Worm (Caenorhabditis elegans) whole organism, L2 larva: ENCODE measurements around the gene T10B9.9.

Source experiments
- C34F6.9 ChIP-seq: fragments of 150-350 bp; optimal IDR thresholded peaks from 2 replicates; lab custom pipeline; 2014; ENCODE audit warnings: missing biosample characterization, missing genetic modification characterization
- F13H6.1 ChIP-seq: sonication (generic microtip); optimal IDR thresholded peaks from 2 replicates; lab custom pipeline; 2016; ENCODE audit warnings: missing genetic modification characterization, missing compliant biosample characterization
- R02D3.7 ChIP-seq: fragments of 150-350 bp; optimal IDR thresholded peaks from 2 replicates; lab custom pipeline; 2014; ENCODE audit warnings: missing biosample characterization, missing genetic modification characterization
- Y55F3AM.14 ChIP-seq: fragments of 200-800 bp; sonication (Bioruptor generic); optimal IDR thresholded peaks from 2 replicates; lab custom pipeline; 2018; ENCODE audit warnings: mild to moderate bottlenecking, missing genetic modification characterization, missing compliant biosample characterization
- ZK546.5 ChIP-seq: sonication (generic microtip); optimal IDR thresholded peaks from 2 replicates; lab custom pipeline; 2017; ENCODE audit warnings: missing biosample characterization, missing genetic modification characterization
- alr-1 ChIP-seq: fragments of 150-350 bp; optimal IDR thresholded peaks from 2 replicates; lab custom pipeline; 2014; ENCODE audit warnings: missing biosample characterization, missing genetic modification characterization
- aly-2 ChIP-seq: fragments of 150-350 bp; optimal IDR thresholded peaks from 2 replicates; lab custom pipeline; 2014; ENCODE audit warnings: missing biosample characterization, missing genetic modification characterization
- ama-1 ChIP-seq: fragments of 150-350 bp; optimal IDR thresholded peaks from 2 replicates; lab custom pipeline; 2018; ENCODE audit warnings: inconsistent platforms
- blmp-1 ChIP-seq: sonication (generic microtip); optimal IDR thresholded peaks from 2 replicates; lab custom pipeline; 2017; ENCODE audit warnings: missing genetic modification characterization, mild to moderate bottlenecking, missing compliant biosample characterization, antibody characterized with exemption, moderate library complexity; ENCODE audit not compliant: insufficient read depth
- ceh-16 ChIP-seq: fragments of 150-350 bp; optimal IDR thresholded peaks from 2 replicates; lab custom pipeline; 2014; ENCODE audit warnings: missing biosample characterization, missing genetic modification characterization
- ceh-82 ChIP-seq: fragments of 150-350 bp; optimal IDR thresholded peaks from 2 replicates; lab custom pipeline; 2014; ENCODE audit warnings: missing biosample characterization, missing genetic modification characterization
- crh-2 ChIP-seq: sonication (generic microtip); optimal IDR thresholded peaks from 2 replicates; lab custom pipeline; 2017; ENCODE audit warnings: missing biosample characterization, missing genetic modification characterization
- dmd-4 ChIP-seq: sonication (generic microtip); optimal IDR thresholded peaks from 2 replicates; lab custom pipeline; 2017; ENCODE audit warnings: missing biosample characterization, missing genetic modification characterization
- egl-27 ChIP-seq: sonication (generic microtip); optimal IDR thresholded peaks from 3 replicates; lab custom pipeline; 2017; ENCODE audit warnings: missing biosample characterization, missing genetic modification reagents, missing genetic modification characterization
- elt-1 ChIP-seq: fragments of 150-350 bp; optimal IDR thresholded peaks from 2 replicates; lab custom pipeline; 2014; ENCODE audit warnings: missing biosample characterization, missing genetic modification characterization
- elt-3 ChIP-seq: sonication (generic microtip); optimal IDR thresholded peaks from 2 replicates; lab custom pipeline; 2017; ENCODE audit warnings: missing biosample characterization, missing genetic modification characterization
- fos-1 ChIP-seq: fragments of 150-350 bp; optimal IDR thresholded peaks from 2 replicates; lab custom pipeline; 2014; ENCODE audit warnings: missing biosample characterization, missing genetic modification characterization
- gmeb-1 ChIP-seq: fragments of 150-350 bp; optimal IDR thresholded peaks from 2 replicates; lab custom pipeline; 2014; ENCODE audit warnings: missing biosample characterization, missing genetic modification characterization
- lin-11 ChIP-seq: fragments of 150-350 bp; sonication (generic microtip); optimal IDR thresholded peaks from 2 replicates; lab custom pipeline; 2014; ENCODE audit warnings: missing biosample characterization, missing genetic modification characterization, inconsistent platforms, mixed read lengths
- lin-13 ChIP-seq: fragments of 150-350 bp; optimal IDR thresholded peaks from 2 replicates; lab custom pipeline; 2014; ENCODE audit warnings: missing biosample characterization, missing genetic modification reagents, missing genetic modification characterization
- lin-39 ChIP-seq: fragments of 150-350 bp; optimal IDR thresholded peaks from 2 replicates; lab custom pipeline; 2014; ENCODE audit warnings: missing biosample characterization, missing genetic modification reagents, missing genetic modification characterization
- lsy-2 ChIP-seq, 2 experiments: fragments of 150-350 bp in 1 of 2; sonication (generic microtip) in 1 of 2; optimal IDR thresholded peaks; 2 replicates each; lab custom pipeline; 2014 to 2017; ENCODE audit warnings: missing biosample characterization in 2 of 2, missing genetic modification characterization in 2 of 2
- mab-5 ChIP-seq: fragments of 150-350 bp; optimal IDR thresholded peaks from 2 replicates; lab custom pipeline; 2014; ENCODE audit warnings: missing biosample characterization, missing genetic modification characterization
- mbf-1 ChIP-seq: sonication (generic microtip); optimal IDR thresholded peaks from 2 replicates; lab custom pipeline; 2017; ENCODE audit warnings: missing biosample characterization, missing genetic modification characterization
- mdl-1 ChIP-seq, 2 experiments: fragments of 150-350 bp in 1 of 2; sonication (generic microtip) in 1 of 2; optimal IDR thresholded peaks; 2 replicates each; lab custom pipeline; 2017; ENCODE audit warnings: missing biosample characterization in 2 of 2, missing genetic modification characterization in 2 of 2
- nhr-10 ChIP-seq: sonication (generic microtip); optimal IDR thresholded peaks from 2 replicates; lab custom pipeline; 2017; ENCODE audit warnings: missing biosample characterization, missing genetic modification characterization
- nhr-11 ChIP-seq: fragments of 150-350 bp; optimal IDR thresholded peaks from 2 replicates; lab custom pipeline; 2014; ENCODE audit warnings: missing biosample characterization, missing genetic modification characterization
- nhr-12 ChIP-seq: fragments of 150-350 bp; optimal IDR thresholded peaks from 2 replicates; lab custom pipeline; 2014; ENCODE audit warnings: missing biosample characterization, missing genetic modification characterization
- nhr-129 ChIP-seq: fragments of 150-350 bp; optimal IDR thresholded peaks from 2 replicates; lab custom pipeline; 2014; ENCODE audit warnings: missing biosample characterization, missing genetic modification characterization
- nhr-21 ChIP-seq: fragments of 150-350 bp; optimal IDR thresholded peaks from 2 replicates; lab custom pipeline; 2014; ENCODE audit warnings: missing biosample characterization, missing genetic modification characterization
- nhr-23 ChIP-seq: fragments of 150-350 bp; optimal IDR thresholded peaks from 2 replicates; lab custom pipeline; 2014; ENCODE audit warnings: missing biosample characterization, missing genetic modification reagents, missing genetic modification characterization
- nhr-237 ChIP-seq: fragments of 150-350 bp; optimal IDR thresholded peaks from 2 replicates; lab custom pipeline; 2014; ENCODE audit warnings: missing biosample characterization, missing genetic modification characterization
- nhr-25 ChIP-seq: fragments of 150-350 bp; sonication (generic microtip); optimal IDR thresholded peaks from 3 replicates; lab custom pipeline; 2014; ENCODE audit warnings: missing biosample characterization, missing genetic modification characterization
- nhr-6 ChIP-seq: fragments of 150-350 bp; optimal IDR thresholded peaks from 2 replicates; lab custom pipeline; 2014; ENCODE audit warnings: missing biosample characterization, missing genetic modification characterization
- nhr-77 ChIP-seq: fragments of 150-350 bp; optimal IDR thresholded peaks from 2 replicates; lab custom pipeline; 2014; ENCODE audit warnings: missing biosample characterization, missing genetic modification characterization
- peb-1 ChIP-seq: fragments of 150-350 bp; optimal IDR thresholded peaks from 2 replicates; lab custom pipeline; 2014; ENCODE audit warnings: missing biosample characterization, missing genetic modification characterization
- sem-4 ChIP-seq: fragments of 150-350 bp; optimal IDR thresholded peaks from 2 replicates; lab custom pipeline; 2014; ENCODE audit warnings: missing biosample characterization, missing genetic modification reagents, missing genetic modification characterization
- skn-1 ChIP-seq: sonication (generic microtip); optimal IDR thresholded peaks from 2 replicates; lab custom pipeline; 2017; ENCODE audit warnings: missing biosample characterization, missing genetic modification characterization
- sma-3 ChIP-seq: sonication (generic microtip); optimal IDR thresholded peaks from 2 replicates; lab custom pipeline; 2016; ENCODE audit warnings: missing genetic modification reagents, missing genetic modification characterization, missing compliant biosample characterization
- sma-9 ChIP-seq, 2 experiments: fragments of 150-350 bp in 1 of 2; sonication (generic microtip) in 1 of 2; optimal IDR thresholded peaks; 2 replicates each; lab custom pipeline; 2014 to 2016; ENCODE audit warnings: missing genetic modification characterization in 2 of 2, mild to moderate bottlenecking in 1 of 2, missing biosample characterization in 1 of 2, missing compliant biosample characterization in 1 of 2, missing genetic modification reagents in 1 of 2, moderate library complexity in 1 of 2
- snpc-4 ChIP-seq: fragments of 150-350 bp; optimal IDR thresholded peaks from 2 replicates; lab custom pipeline; 2014; ENCODE audit warnings: missing biosample characterization, missing genetic modification characterization
- unc-39 ChIP-seq: fragments of 150-350 bp; optimal IDR thresholded peaks from 2 replicates; lab custom pipeline; 2014; ENCODE audit warnings: missing biosample characterization, missing genetic modification characterization
- unc-55 ChIP-seq: fragments of 150-350 bp; sonication (generic microtip); optimal IDR thresholded peaks from 3 replicates; lab custom pipeline; 2014; ENCODE audit warnings: missing biosample characterization, missing genetic modification reagents, missing genetic modification characterization
- unc-62 ChIP-seq: fragments of 150-350 bp; optimal IDR thresholded peaks from 2 replicates; lab custom pipeline; 2014; ENCODE audit warnings: missing biosample characterization, missing genetic modification reagents, missing genetic modification characterization
- zag-1 ChIP-seq: fragments of 150-350 bp; optimal IDR thresholded peaks from 2 replicates; lab custom pipeline; 2014; ENCODE audit warnings: missing biosample characterization, missing genetic modification characterization
- ztf-1 ChIP-seq: fragments of 200-800 bp; sonication (Bioruptor generic); conservative IDR thresholded peaks from 2 replicates; pipeline ENCODE4 v1.3.6; 2022; ENCODE audit warnings: missing genetic modification characterization, missing compliant biosample characterization
- ztf-11 ChIP-seq: sonication (generic microtip); optimal IDR thresholded peaks from 2 replicates; lab custom pipeline; 2017; ENCODE audit warnings: missing biosample characterization, missing genetic modification characterization
- ztf-4 ChIP-seq: fragments of 150-350 bp; optimal IDR thresholded peaks from 2 replicates; lab custom pipeline; 2014; ENCODE audit warnings: missing biosample characterization, missing genetic modification characterization

The T10B9.9 gene

ce11 chrII:9746069-9746468 is 29.6 kb downstream of the T10B9.9 start, which contains the start of the genes Y53C12B.1 and nos-3:
Gene Y53C12B.1, minus strand, starts transcription at chrII:9746078.
Gene nos-3, plus strand, starts transcription at chrII:9746316.
- TF ChIP-seq sem-4 (tag; lab: Kevin White, UChicago) = peak; percentile 50
- no peak for TF ChIP-seq ama-1
- no peak for TF ChIP-seq unc-39 (tag; lab: Kevin White, UChicago)
- TF ChIP-seq mdl-1 (tag; optimal IDR thresholded peaks at IDR 0.05; lab: Kevin White, UChicago) = no peak
- TF ChIP-seq alr-1 (tag; lab: Kevin White, UChicago) = no peak
- TF ChIP-seq ztf-1 (GFP tag; lab: Robert Waterston, UW) = no peak
- peak; percentile 88 for TF ChIP-seq nhr-129 (tag; lab: Kevin White, UChicago)
- TF ChIP-seq nhr-77 = no peak
- peak; percentile 98 for TF ChIP-seq unc-55 (GFP tag; lab: Kevin White, UChicago)
- no peak for TF ChIP-seq unc-62 (GFP tag; lab: Kevin White, UChicago)
- TF ChIP-seq ztf-4 (tag; lab: Kevin White, UChicago) = no peak
- peak; percentile 92 for TF ChIP-seq crh-2 (tag; lab: Kevin White, UChicago)
- TF ChIP-seq elt-1 (tag; lab: Kevin White, UChicago) = no peak
- peak; percentile 83 for TF ChIP-seq R02D3.7 (tag; lab: Kevin White, UChicago)
- TF ChIP-seq nhr-6 (tag; lab: Kevin White, UChicago) = no peak
- peak; percentile 54 for TF ChIP-seq fos-1 (tag; lab: Kevin White, UChicago)
- TF ChIP-seq gmeb-1 (tag; lab: Kevin White, UChicago) = peak; percentile 84
- no peak for TF ChIP-seq nhr-237 (tag; lab: Kevin White, UChicago)
- TF ChIP-seq dmd-4 (tag; lab: Kevin White, UChicago) = no peak
- peak; percentile 57 for TF ChIP-seq snpc-4 (tag; lab: Kevin White, UChicago)
- TF ChIP-seq ceh-82 (tag; lab: Kevin White, UChicago) = no peak
- peak; percentile 17 for TF ChIP-seq ceh-16 (tag; lab: Kevin White, UChicago)
- TF ChIP-seq nhr-21 (tag; lab: Kevin White, UChicago) = peak; percentile 83
- peak; percentile 85 for TF ChIP-seq C34F6.9 (tag; lab: Kevin White, UChicago)
- no peak for TF ChIP-seq skn-1 (tag; lab: Kevin White, UChicago)
- peak; percentile 71 for TF ChIP-seq F13H6.1 (tag; lab: Kevin White, UChicago)
- no peak for TF ChIP-seq ZK546.5 (tag; lab: Kevin White, UChicago)
- no peak for TF ChIP-seq nhr-10 (tag; lab: Kevin White, UChicago)
- no peak for TF ChIP-seq elt-3
- peak; percentile 62 for TF ChIP-seq mab-5
- no peak for TF ChIP-seq zag-1 (tag; lab: Kevin White, UChicago)
- no peak for TF ChIP-seq nhr-23
- TF ChIP-seq ztf-11 (tag; lab: Kevin White, UChicago) = no peak
- TF ChIP-seq blmp-1 (tag; lab: Kevin White, UChicago) = peak; percentile 24
- TF ChIP-seq sma-9 (GFP tag; optimal IDR thresholded peaks at IDR 0.05; lab: Kevin White, UChicago) = peak; percentile 82
- TF ChIP-seq sma-9 (tag; optimal IDR thresholded peaks at IDR 0.05; lab: Kevin White, UChicago) = no peak
- no peak for TF ChIP-seq mbf-1 (tag; lab: Kevin White, UChicago)
- no peak for TF ChIP-seq nhr-11 (tag; lab: Kevin White, UChicago)
- peak; percentile 66 for TF ChIP-seq lin-11 (tag; lab: Kevin White, UChicago)
- no peak for TF ChIP-seq peb-1 (tag; lab: Kevin White, UChicago)
- no peak for TF ChIP-seq Y55F3AM.14 (GFP tag; lab: Kevin White, UChicago)
- no peak for TF ChIP-seq aly-2 (tag; lab: Kevin White, UChicago)
- no peak for TF ChIP-seq nhr-12
- peak; percentile 80 for TF ChIP-seq lin-13 (GFP tag; lab: Kevin White, UChicago)
- no peak for TF ChIP-seq lin-39 (tag; lab: Kevin White, UChicago)
- peak; percentile 77 for TF ChIP-seq sma-3
- TF ChIP-seq egl-27 = peak; percentile 12
- peak; percentile 75 for TF ChIP-seq nhr-25 (tag; lab: Kevin White, UChicago)
- peak; percentile 97 to 99 for TF ChIP-seq lsy-2 (tag; optimal IDR thresholded peaks at IDR 0.05; lab: Kevin White, UChicago)
